Fruit fly (Drosophila melanogaster) whole organism, adult: ENCODE measurements around the gene CG11674.

Experiments
- CG12768 ChIP-seq: fragments of 200-800 bp; sonication (Bioruptor generic); optimal IDR thresholded peaks from 2 replicates; lab custom pipeline; 2017; ENCODE audit warnings: missing biosample characterization, missing genetic modification characterization, mild to moderate bottlenecking, moderate library complexity, missing genetic modification reagents
- CG14711 ChIP-seq: fragments of 200-800 bp; sonication (Bioruptor generic); optimal IDR thresholded peaks from 2 replicates; lab custom pipeline; 2018; ENCODE audit warnings: missing biosample characterization, mild to moderate bottlenecking, missing genetic modification characterization, moderate library complexity
- CG1620 ChIP-seq: fragments of 200-800 bp; sonication (Bioruptor generic); optimal IDR thresholded peaks from 2 replicates; lab custom pipeline; 2016; ENCODE audit warnings: missing biosample characterization, missing genetic modification characterization
- CG33017 ChIP-seq: fragments of 200-800 bp; sonication (Bioruptor generic); optimal IDR thresholded peaks from 2 replicates; lab custom pipeline; 2018; ENCODE audit warnings: missing biosample characterization, mild to moderate bottlenecking, missing genetic modification characterization, moderate library complexity
- CG5204 ChIP-seq: fragments of 200-800 bp; sonication (Bioruptor generic); optimal IDR thresholded peaks from 2 replicates; lab custom pipeline; 2016; ENCODE audit warnings: missing biosample characterization, missing genetic modification characterization
- CG7045 ChIP-seq: fragments of 200-800 bp; sonication (Bioruptor generic); optimal IDR thresholded peaks from 2 replicates; lab custom pipeline; 2017; ENCODE audit warnings: missing biosample characterization, mild to moderate bottlenecking, missing genetic modification characterization
- CG7101 ChIP-seq: fragments of 200-800 bp; sonication (Bioruptor generic); optimal IDR thresholded peaks from 2 replicates; lab custom pipeline; 2018; ENCODE audit warnings: missing biosample characterization, mild to moderate bottlenecking, missing genetic modification characterization, moderate library complexity
- Crg-1 ChIP-seq: fragments of 200-800 bp; sonication (Bioruptor generic); optimal IDR thresholded peaks from 2 replicates; lab custom pipeline; 2016; ENCODE audit warnings: missing biosample characterization, missing genetic modification characterization
- Mnt ChIP-seq: fragments of 200-800 bp; sonication (Bioruptor generic); optimal IDR thresholded peaks from 2 replicates; lab custom pipeline; 2016; ENCODE audit warnings: missing biosample characterization, mild to moderate bottlenecking, missing genetic modification characterization
- cnc ChIP-seq, 2 experiments: fragments of >200 bp; optimal IDR thresholded peaks; 2 replicates each; lab custom pipeline; 2017
- kay ChIP-seq: fragments of 200-800 bp; sonication (Bioruptor generic); peaks from one replicate; lab custom pipeline; 2016; ENCODE audit warnings: missing biosample characterization, missing genetic modification characterization, borderline replicate concordance
- ovo ChIP-seq: fragments of 200-800 bp; sonication (Bioruptor generic); optimal IDR thresholded peaks from 2 replicates; lab custom pipeline; 2016; ENCODE audit warnings: missing biosample characterization, missing genetic modification characterization
- pad ChIP-seq: fragments of 200-800 bp; sonication (Bioruptor generic); optimal IDR thresholded peaks from 3 replicates; lab custom pipeline; 2017; ENCODE audit warnings: missing biosample characterization, missing genetic modification characterization, mild to moderate bottlenecking, moderate library complexity, missing genetic modification reagents
- tj ChIP-seq: fragments of 200-800 bp; sonication (Bioruptor generic); optimal IDR thresholded peaks from 3 replicates; lab custom pipeline; 2017; ENCODE audit warnings: missing biosample characterization, mild to moderate bottlenecking, missing genetic modification characterization, moderate library complexity

- TF ChIP-seq cnc (optimal IDR thresholded peaks at IDR 0.05; lab: Kevin White, UChicago) (no peak), CG1620 (GFP tag; lab: Kevin White, UChicago) (peak; percentile 38), Crg-1 (GFP tag; lab: Kevin White, UChicago) (no peak), CG7101 (tag; lab: Kevin White, UChicago) (peak; percentile 83), CG14711 (tag; lab: Kevin White, UChicago) (peak; percentile 86), CG33017 (tag; lab: Kevin White, UChicago) (peak; percentile 65), kay (no peak), CG5204 (GFP tag; lab: Kevin White, UChicago) (no peak), Mnt (GFP tag; lab: Kevin White, UChicago) (no peak), ovo (GFP tag; lab: Kevin White, UChicago) (no peak), CG12768 (peak; percentile 40), tj (peak; percentile 23), pad (peak; percentile 52), CG7045 (peak; percentile 71)
Observed at dm6 chrX:14218045-14218483, 7.6 kb downstream of the CG11674 start.
